Fruit fly (Drosophila melanogaster) whole organism, embryonic: Measurements from ENCODE around the gene CG43980.
A peak's percentile ranks its signal among the peaks of the same experiment; 100 is the strongest.

Source experiments
- Antp ChIP-seq: fragments of 200-800 bp; sonication (Bioruptor generic); optimal IDR thresholded peaks from 3 replicates; lab custom pipeline; 2016; ENCODE audit warnings: missing biosample characterization, missing genetic modification characterization
- Awh ChIP-seq: fragments of 200-800 bp; sonication (Bioruptor generic); IDR thresholded peaks from 2 replicates; pipeline ENCODE4, ENCODE4 v1.3.6; 2022; ENCODE audit warnings: missing biosample characterization, missing genetic modification characterization
- CG10543 ChIP-seq: fragments of 200-800 bp; sonication (Bioruptor generic); optimal IDR thresholded peaks from 3 replicates; lab custom pipeline; 2017; ENCODE audit warnings: missing biosample characterization, mild to moderate bottlenecking, missing genetic modification characterization, moderate library complexity
- CG12219 ChIP-seq: fragments of 200-800 bp; sonication (Bioruptor generic); optimal IDR thresholded peaks from 3 replicates; lab custom pipeline; 2018; ENCODE audit warnings: missing biosample characterization, mild to moderate bottlenecking, missing genetic modification characterization
- CG14014 ChIP-seq: fragments of 200-800 bp; sonication (Bioruptor generic); IDR thresholded peaks from 2 replicates; pipeline ENCODE4 v1.3.6; 2022; ENCODE audit warnings: missing biosample characterization, missing genetic modification characterization
- CG1529 ChIP-seq: fragments of 200-800 bp; sonication (Bioruptor generic); optimal IDR thresholded peaks from 3 replicates; lab custom pipeline; 2018; ENCODE audit warnings: missing biosample characterization, missing genetic modification characterization
- CG16863 ChIP-seq: fragments of 200-800 bp; sonication (Bioruptor generic); optimal IDR thresholded peaks from 3 replicates; lab custom pipeline; 2016; ENCODE audit warnings: missing biosample characterization, missing genetic modification characterization
- CG17568 ChIP-seq: fragments of 200-800 bp; sonication (Bioruptor generic); optimal IDR thresholded peaks from 2 replicates; lab custom pipeline; 2018; ENCODE audit warnings: missing biosample characterization, mild to moderate bottlenecking, missing genetic modification characterization, moderate library complexity
- CG17829 ChIP-seq: fragments of 200-800 bp; optimal IDR thresholded peaks from 2 replicates; lab custom pipeline; 2019; ENCODE audit warnings: missing biosample characterization, mild to moderate bottlenecking, missing genetic modification characterization, moderate library complexity
- CG17912 ChIP-seq: fragments of 200-800 bp; sonication (Bioruptor generic); optimal IDR thresholded peaks from 2 replicates; lab custom pipeline; 2018; ENCODE audit warnings: missing biosample characterization, mild to moderate bottlenecking, missing genetic modification characterization
- CG1832 ChIP-seq: fragments of 200-800 bp; sonication (Bioruptor generic); optimal IDR thresholded peaks from 2 replicates; lab custom pipeline; 2017; ENCODE audit warnings: missing biosample characterization, mild to moderate bottlenecking, missing genetic modification characterization, inconsistent platforms
- CG2678 ChIP-seq: fragments of 200-800 bp; sonication (Bioruptor generic); optimal IDR thresholded peaks from 3 replicates; lab custom pipeline; 2019; ENCODE audit warnings: missing biosample characterization, mild to moderate bottlenecking, missing genetic modification characterization, moderate library complexity
- CG3065 ChIP-seq: fragments of 200-800 bp; sonication (Bioruptor generic); optimal IDR thresholded peaks from 2 replicates; lab custom pipeline; 2016; ENCODE audit warnings: missing biosample characterization, missing genetic modification characterization
- CG31388 ChIP-seq: fragments of 200-800 bp; sonication (Bioruptor generic); optimal IDR thresholded peaks from 2 replicates; lab custom pipeline; 2016; ENCODE audit warnings: missing biosample characterization, missing genetic modification characterization
- CG32767 ChIP-seq: fragments of 200-800 bp; sonication (Bioruptor generic); IDR thresholded peaks from 2 replicates; pipeline ENCODE4 v1.3.6; 2022; ENCODE audit warnings: missing biosample characterization, missing genetic modification characterization
- CG4404 ChIP-seq: fragments of 200-800 bp; sonication (Bioruptor generic); IDR thresholded peaks from 2 replicates; pipeline ENCODE4 v1.3.6; 2022; ENCODE audit warnings: missing biosample characterization, missing genetic modification characterization
- CG4820 ChIP-seq: fragments of 200-800 bp; sonication (Bioruptor generic); optimal IDR thresholded peaks from 3 replicates; lab custom pipeline; 2016; ENCODE audit warnings: missing biosample characterization, missing genetic modification characterization
- CG4854 ChIP-seq: fragments of 200-800 bp; sonication (Bioruptor generic); optimal IDR thresholded peaks from 2 replicates; lab custom pipeline; 2016; ENCODE audit warnings: missing biosample characterization, missing genetic modification characterization, inconsistent platforms
- CG5245 ChIP-seq: fragments of 200-800 bp; sonication (Bioruptor generic); optimal IDR thresholded peaks from 3 replicates; lab custom pipeline; 2016; ENCODE audit warnings: missing biosample characterization, missing genetic modification characterization
- CG6654 ChIP-seq: fragments of 200-800 bp; sonication (Bioruptor generic); optimal IDR thresholded peaks from 2 replicates; lab custom pipeline; 2017; ENCODE audit warnings: missing biosample characterization, mild to moderate bottlenecking, missing genetic modification characterization
- CHES-1-like ChIP-seq: fragments of 200-800 bp; sonication (Bioruptor generic); optimal IDR thresholded peaks from 2 replicates; lab custom pipeline; 2016; ENCODE audit warnings: missing biosample characterization, missing genetic modification characterization
- CkIIα-i1 ChIP-seq: fragments of 200-800 bp; sonication (Bioruptor generic); IDR thresholded peaks from 2 replicates; pipeline ENCODE4 v1.3.6; 2022; ENCODE audit warnings: missing biosample characterization, missing genetic modification characterization
- ERR ChIP-seq: fragments of 200-800 bp; sonication (Bioruptor generic); optimal IDR thresholded peaks from 2 replicates; lab custom pipeline; 2016; ENCODE audit warnings: missing biosample characterization, missing genetic modification characterization
- Hand ChIP-seq: fragments of 200-800 bp; sonication (Bioruptor generic); optimal IDR thresholded peaks from 2 replicates; lab custom pipeline; 2017; ENCODE audit warnings: mild to moderate bottlenecking, missing biosample characterization, missing genetic modification reagents, missing genetic modification characterization
- HmgD ChIP-seq: fragments of 200-800 bp; sonication (Bioruptor generic); optimal IDR thresholded peaks from 3 replicates; lab custom pipeline; 2016; ENCODE audit warnings: missing biosample characterization, missing genetic modification characterization
- Hr78 ChIP-seq, 2 experiments: fragments of 200-800 bp in 1 of 2; fragments of >200 bp in 1 of 2; sonication (Bioruptor generic) in 1 of 2; optimal IDR thresholded peaks; 2 replicates each; lab custom pipeline; 2017 to 2019; ENCODE audit warnings: missing biosample characterization in 2 of 2, missing genetic modification characterization in 2 of 2, mild to moderate bottlenecking in 1 of 2, moderate library complexity in 1 of 2
- NC2β ChIP-seq: fragments of 200-800 bp; sonication (Bioruptor generic); optimal IDR thresholded peaks from 2 replicates; lab custom pipeline; 2016; ENCODE audit warnings: missing biosample characterization, missing genetic modification characterization
- Oli ChIP-seq: fragments of 200-800 bp; sonication (Bioruptor generic); optimal IDR thresholded peaks from 2 replicates; lab custom pipeline; 2018; ENCODE audit warnings: missing biosample characterization, mild to moderate bottlenecking, missing genetic modification characterization, moderate library complexity
- Ravus ChIP-seq: fragments of 200-800 bp; sonication (Bioruptor generic); IDR thresholded peaks from 2 replicates; pipeline ENCODE4 v1.3.6; 2022; ENCODE audit warnings: missing biosample characterization, missing genetic modification characterization
- Usf ChIP-seq: fragments of 200-800 bp; sonication (Bioruptor generic); optimal IDR thresholded peaks from 2 replicates; lab custom pipeline; 2017; ENCODE audit warnings: missing genotype, missing biosample characterization, missing genetic modification characterization
- ara ChIP-seq: fragments of 200-800 bp; sonication (Bioruptor generic); IDR thresholded peaks from 2 replicates; pipeline ENCODE4 v1.3.6; 2022; ENCODE audit warnings: missing biosample characterization, missing genetic modification characterization
- bab2 ChIP-seq: fragments of 200-800 bp; sonication (Bioruptor generic); optimal IDR thresholded peaks from 2 replicates; lab custom pipeline; 2016; ENCODE audit warnings: missing biosample characterization, missing genetic modification characterization
- dan ChIP-seq: fragments of 200-800 bp; sonication (Bioruptor generic); IDR thresholded peaks from 2 replicates; pipeline ENCODE4 v1.3.6; 2022; ENCODE audit warnings: missing biosample characterization, missing genetic modification characterization
- dm ChIP-seq: fragments of 200-800 bp; sonication (Bioruptor generic); optimal IDR thresholded peaks from 3 replicates; lab custom pipeline; 2016; ENCODE audit warnings: missing biosample characterization, missing genetic modification characterization
- eve ChIP-seq, 2 experiments: fragments of >200 bp; optimal IDR thresholded peaks; 2 replicates each; lab custom pipeline; 2017; ENCODE audit warnings: missing biosample characterization in 2 of 2, missing genetic modification characterization in 2 of 2
- ftz-f1 ChIP-seq: fragments of 200-800 bp; sonication (Bioruptor generic); optimal IDR thresholded peaks from 2 replicates; lab custom pipeline; 2016; ENCODE audit warnings: missing biosample characterization, missing genetic modification characterization
- grau ChIP-seq: fragments of 200-800 bp; optimal IDR thresholded peaks from 3 replicates; lab custom pipeline; 2019; ENCODE audit warnings: missing biosample characterization, mild to moderate bottlenecking, missing genetic modification characterization, moderate library complexity
- kah ChIP-seq: fragments of 200-800 bp; sonication (Bioruptor generic); optimal IDR thresholded peaks from 2 replicates; lab custom pipeline; 2018; ENCODE audit warnings: missing biosample characterization, mild to moderate bottlenecking, missing genetic modification characterization
- odd ChIP-seq: fragments of 200-800 bp; sonication (Bioruptor generic); optimal IDR thresholded peaks from 2 replicates; lab custom pipeline; 2017; ENCODE audit warnings: missing biosample characterization, mild to moderate bottlenecking, missing genetic modification characterization
- pan ChIP-seq, 4 experiments: fragments of >200 bp in 3 of 4; fragments of 200-800 bp in 1 of 4; sonication (Bioruptor generic) in 1 of 4; optimal IDR thresholded peaks in 3 of 4; IDR thresholded peaks in 1 of 4; 2 replicates each; pipeline versions ENCODE4 v1.3.6 to Lab custom; 2017 to 2022; ENCODE audit warnings: missing biosample characterization in 2 of 4, missing genetic modification characterization in 2 of 4, mixed read lengths in 1 of 4
- pfk ChIP-seq: fragments of 200-800 bp; sonication (Bioruptor generic); optimal IDR thresholded peaks from 2 replicates; lab custom pipeline; 2018; ENCODE audit warnings: missing biosample characterization, mild to moderate bottlenecking, missing genetic modification characterization, moderate library complexity
- prd ChIP-seq, 3 experiments: fragments of >200 bp in 2 of 3; fragments of 200-800 bp in 1 of 3; sonication (Bioruptor generic) in 1 of 3; optimal IDR thresholded peaks in 2 of 3; IDR thresholded peaks in 1 of 3; 2 replicates in 2 of 3; 3 replicates in 1 of 3; pipeline versions ENCODE4 v1.3.6 to Lab custom; 2017 to 2022; ENCODE audit warnings: missing biosample characterization in 1 of 3, missing genetic modification characterization in 1 of 3
- scrt ChIP-seq: fragments of 200-800 bp; sonication (Bioruptor generic); optimal IDR thresholded peaks from 2 replicates; lab custom pipeline; 2018; ENCODE audit warnings: missing biosample characterization, mild to moderate bottlenecking, missing genetic modification characterization, moderate library complexity
- sim ChIP-seq: fragments of 200-800 bp; sonication (Bioruptor generic); IDR thresholded peaks from 2 replicates; pipeline ENCODE4 v1.3.6; 2022; ENCODE audit warnings: missing biosample characterization, missing genetic modification characterization
- sna ChIP-seq: fragments of 200-800 bp; sonication (Bioruptor generic); IDR thresholded peaks from 2 replicates; pipeline ENCODE4 v1.3.6; 2022; ENCODE audit warnings: missing biosample characterization, missing genetic modification characterization; ENCODE audit not compliant: partially characterized antibody
- sug ChIP-seq: fragments of 200-800 bp; optimal IDR thresholded peaks from 2 replicates; lab custom pipeline; 2019; ENCODE audit warnings: missing biosample characterization, mild to moderate bottlenecking, missing genetic modification characterization, moderate library complexity
- tna ChIP-seq: fragments of 200-800 bp; sonication (Bioruptor generic); IDR thresholded peaks from 2 replicates; pipeline ENCODE4 v1.3.6; 2022; ENCODE audit warnings: missing biosample characterization, missing genetic modification characterization; ENCODE audit not compliant: partially characterized antibody
- ttk ChIP-seq: fragments of 200-800 bp; sonication (Bioruptor generic); IDR thresholded peaks from 2 replicates; pipeline ENCODE4 v2.1.2; 2022; ENCODE audit warnings: missing biosample characterization, missing genetic modification characterization
- tup ChIP-seq: fragments of 200-800 bp; sonication (Bioruptor generic); optimal IDR thresholded peaks from 2 replicates; lab custom pipeline; 2016; ENCODE audit warnings: missing biosample characterization, mild to moderate bottlenecking, missing genetic modification characterization, moderate library complexity
- wor ChIP-seq: fragments of 200-800 bp; sonication (Bioruptor generic); IDR thresholded peaks from 2 replicates; pipeline ENCODE4 v1.3.6; 2022; ENCODE audit warnings: missing biosample characterization, missing genetic modification characterization

CG43980 gene

dm6 chr3L:21652768-21653167, 8.0 kb downstream of the CG43980 start (continued):
- TF ChIP-seq scrt (no peak), CG1529 (GFP tag; lab: Kevin White, UChicago) (no peak), CG17829 (tag; lab: Kevin White, UChicago) (peak; percentile 83), Hand (GFP tag; lab: Kevin White, UChicago) (no peak), prd (optimal IDR thresholded peaks at IDR 0.05; lab: Kevin White, UChicago) (no peak), prd (GFP tag; IDR thresholded peaks at IDR 0.05; lab: Robert Waterston, UW) (peak; percentile 63; the same call in 2 of the 3 replicates), CG4854 (GFP tag; lab: Kevin White, UChicago) (peak; percentile 53), ttk (no peak; the same call in 1 of the 2 replicates), kah (GFP tag; lab: Kevin White, UChicago) (no peak), ftz-f1 (GFP tag; lab: Kevin White, UChicago) (peak; percentile 31), sug (tag; lab: Kevin White, UChicago) (peak; percentile 59), sim (GFP tag; lab: Robert Waterston, UW) (no peak), CkIIα-i1 (GFP tag; lab: Robert Waterston, UW) (no peak), dm (peak; percentile 21), Oli (peak; percentile 27), CG5245 (GFP tag; lab: Kevin White, UChicago) (peak; percentile 87), CG1832 (GFP tag; lab: Kevin White, UChicago) (no peak), CG31388 (GFP tag; lab: Kevin White, UChicago) (peak; percentile 31), dan (GFP tag; lab: Robert Waterston, UW) (no peak), CG4404 (GFP tag; lab: Robert Waterston, UW) (no peak), odd (no peak), pan (optimal IDR thresholded peaks at IDR 0.05; lab: Kevin White, UChicago) (no peak), pan (GFP tag; optimal IDR thresholded peaks at IDR 0.05 in 1 of 2, IDR thresholded peaks at IDR 0.05 in 1 of 2) (peak in 1 of 2 experiments; percentile 68), Ravus (GFP tag; lab: Robert Waterston, UW) (no peak), Awh (GFP tag; lab: Robert Waterston, UW) (no peak), wor (GFP tag; lab: Robert Waterston, UW) (no peak), CG3065 (GFP tag; lab: Kevin White, UChicago) (peak; percentile 72), eve (GFP tag; optimal IDR thresholded peaks at IDR 0.05; lab: Kevin White, UChicago) (no peak), CG14014 (GFP tag; lab: Robert Waterston, UW) (peak; percentile 51; the same call in 1 of the 2 replicates), CG6654 (peak; percentile 63), CG16863 (GFP tag; lab: Kevin White, UChicago) (peak; percentile 72), ara (GFP tag; lab: Robert Waterston, UW) (no peak), bab2 (GFP tag; lab: Kevin White, UChicago) (peak; percentile 74), CG17912 (GFP tag; lab: Kevin White, UChicago) (peak; percentile 50), ERR (GFP tag; lab: Kevin White, UChicago) (peak; percentile 21), CG2678 (tag; lab: Kevin White, UChicago) (peak; percentile 56), HmgD (GFP tag; lab: Kevin White, UChicago) (peak; percentile 84), Antp (GFP tag; lab: Kevin White, UChicago) (peak; percentile 75), CG10543 (GFP tag; lab: Kevin White, UChicago) (no peak), CG32767 (GFP tag; lab: Robert Waterston, UW) (no peak), tup (GFP tag; lab: Kevin White, UChicago) (no peak), CHES-1-like (GFP tag; lab: Kevin White, UChicago) (peak; percentile 43), CG12219 (GFP tag; lab: Kevin White, UChicago) (peak; percentile 10), CG4820 (GFP tag; lab: Kevin White, UChicago) (peak; percentile 74), Hr78 (GFP tag; optimal IDR thresholded peaks at IDR 0.05; lab: Kevin White, UChicago) (peak in 1 of 2 experiments; percentile 12), CG17568 (no peak), grau (tag; lab: Kevin White, UChicago) (peak; percentile 74), pfk (GFP tag; lab: Kevin White, UChicago) (no peak), NC2β (GFP tag; lab: Kevin White, UChicago) (peak; percentile 71), tna (GFP tag; lab: Robert Waterston, UW) (no peak), sna (GFP tag; lab: Robert Waterston, UW) (no peak), Usf (GFP tag; lab: Kevin White, UChicago) (no peak)
